Worm (Caenorhabditis elegans) whole organism, mixed stage, embryonic: ENCODE data around the gene fbxb-115.

Experiments
- bed-3 ChIP-seq: fragments of 200-800 bp; sonication (Bioruptor generic); optimal IDR thresholded peaks from 3 replicates; lab custom pipeline; 2018; ENCODE audit warnings: mild to moderate bottlenecking, missing genetic modification characterization, moderate library complexity, missing compliant biosample characterization
- blmp-1 ChIP-seq: fragments of 150-350 bp; optimal IDR thresholded peaks from 2 replicates; lab custom pipeline; 2014; ENCODE audit warnings: missing biosample characterization, missing genetic modification characterization
- elt-1 ChIP-seq: sonication (generic microtip); optimal IDR thresholded peaks from 2 replicates; lab custom pipeline; 2017; ENCODE audit warnings: missing genetic modification characterization, mild to moderate bottlenecking, missing compliant biosample characterization, antibody characterized with exemption, moderate library complexity, borderline replicate concordance; ENCODE audit not compliant: insufficient read depth
- ham-2 ChIP-seq: fragments of 200-800 bp; sonication (Bioruptor generic); optimal IDR thresholded peaks from 2 replicates; lab custom pipeline; 2018; ENCODE audit warnings: mild to moderate bottlenecking, missing genetic modification characterization, missing compliant biosample characterization
- lin-13 ChIP-seq: fragments of 150-350 bp; optimal IDR thresholded peaks from 2 replicates; lab custom pipeline; 2014; ENCODE audit warnings: missing biosample characterization, missing genetic modification characterization
- mep-1 ChIP-seq: fragments of 150-350 bp; optimal IDR thresholded peaks from 2 replicates; lab custom pipeline; 2017; ENCODE audit warnings: missing biosample characterization, missing genetic modification reagents, missing genetic modification characterization, inconsistent platforms
- mls-2 ChIP-seq: sonication (generic microtip); optimal IDR thresholded peaks from 2 replicates; lab custom pipeline; 2016; ENCODE audit warnings: mild to moderate bottlenecking, missing genetic modification characterization, moderate library complexity, missing compliant biosample characterization
- nhr-12 ChIP-seq: fragments of 150-350 bp; optimal IDR thresholded peaks from 2 replicates; lab custom pipeline; 2014; ENCODE audit warnings: missing biosample characterization, missing genetic modification characterization
- nhr-76 ChIP-seq: sonication (generic microtip); optimal IDR thresholded peaks from 2 replicates; lab custom pipeline; 2017; ENCODE audit warnings: missing biosample characterization, missing genetic modification characterization
- pha-4 ChIP-seq: fragments of 150-350 bp; optimal IDR thresholded peaks from 2 replicates; lab custom pipeline; 2018; ENCODE audit warnings: missing biosample characterization, missing genetic modification reagents, missing genetic modification characterization
- snpc-4 ChIP-seq: fragments of 150-350 bp; optimal IDR thresholded peaks from 2 replicates; lab custom pipeline; 2014; ENCODE audit warnings: missing biosample characterization, missing genetic modification characterization
- tbx-8 ChIP-seq: fragments of 200-800 bp; sonication (Bioruptor generic); optimal IDR thresholded peaks from 2 replicates; lab custom pipeline; 2018; ENCODE audit warnings: mild to moderate bottlenecking, missing genetic modification characterization, moderate library complexity, missing compliant biosample characterization
- unc-62 ChIP-seq: fragments of 150-350 bp; optimal IDR thresholded peaks from 2 replicates; lab custom pipeline; 2014; ENCODE audit warnings: missing biosample characterization, missing genetic modification reagents, missing genetic modification characterization

DNA sequence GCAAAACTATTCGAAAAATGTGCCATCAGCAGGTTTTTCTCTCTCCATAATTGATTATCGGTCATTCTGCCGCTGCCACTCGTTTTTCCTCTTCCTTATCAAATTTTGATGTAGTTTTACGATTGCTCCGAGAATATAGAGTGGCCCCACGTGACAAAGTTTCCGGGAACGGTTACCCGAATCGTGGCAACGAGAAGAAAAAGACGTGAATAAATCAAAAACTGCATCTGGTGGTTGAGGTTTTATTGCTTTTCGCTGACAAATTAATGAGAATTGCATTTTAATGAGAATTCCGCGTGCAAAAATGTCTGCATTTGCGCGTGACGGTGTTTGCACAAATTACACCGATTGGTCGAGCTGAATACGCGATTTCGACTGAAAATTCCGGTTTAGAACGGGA lies 34.6 kb downstream of the fbxb-115 start:
- no peak for TF ChIP-seq nhr-76
- TF ChIP-seq elt-1 (tag; lab: Kevin White, UChicago), result no peak
- no peak for TF ChIP-seq nhr-12 (tag; lab: Kevin White, UChicago)
- TF ChIP-seq pha-4 (tag; lab: Kevin White, UChicago), result no peak
- no peak for TF ChIP-seq snpc-4 (tag; lab: Kevin White, UChicago)
- TF ChIP-seq tbx-8 (GFP tag; lab: Kevin White, UChicago), result no peak
- TF ChIP-seq unc-62 (GFP tag; lab: Kevin White, UChicago), result no peak
- TF ChIP-seq mls-2 (tag; lab: Kevin White, UChicago), result no peak
- TF ChIP-seq blmp-1, result no peak
- TF ChIP-seq mep-1, result no peak
- TF ChIP-seq bed-3 (GFP tag; lab: Kevin White, UChicago), result no peak
- no peak for TF ChIP-seq ham-2 (GFP tag; lab: Kevin White, UChicago)
- no peak for TF ChIP-seq lin-13
